Fruit fly (Drosophila melanogaster): ENCODE results near the gene CG12811.

- TF ChIP-seq CG11902 (GFP tag; optimal IDR thresholded peaks at IDR 0.05) = no peak
- TF ChIP-seq CG6854 (GFP tag; optimal IDR thresholded peaks at IDR 0.05) = no peak
- no peak for TF ChIP-seq svp (GFP tag)
- no peak for TF ChIP-seq CG3032 (tag; optimal IDR thresholded peaks at IDR 0.05)
- no peak for TF ChIP-seq spab (GFP tag; optimal IDR thresholded peaks at IDR 0.05)
- TF ChIP-seq CG11294 (GFP tag; IDR thresholded peaks at IDR 0.05) = no peak
These were observed 15.1 kb upstream of the CG12811 start, which contains the start of gene CG33631 for dm6 chr3R:10063707-10064106.
